Fruit fly (Drosophila melanogaster): ENCODE results near the gene gwl.
A peak's percentile ranks its signal among the peaks of the same experiment; 100 is the strongest.

The gwl gene

DNA sequence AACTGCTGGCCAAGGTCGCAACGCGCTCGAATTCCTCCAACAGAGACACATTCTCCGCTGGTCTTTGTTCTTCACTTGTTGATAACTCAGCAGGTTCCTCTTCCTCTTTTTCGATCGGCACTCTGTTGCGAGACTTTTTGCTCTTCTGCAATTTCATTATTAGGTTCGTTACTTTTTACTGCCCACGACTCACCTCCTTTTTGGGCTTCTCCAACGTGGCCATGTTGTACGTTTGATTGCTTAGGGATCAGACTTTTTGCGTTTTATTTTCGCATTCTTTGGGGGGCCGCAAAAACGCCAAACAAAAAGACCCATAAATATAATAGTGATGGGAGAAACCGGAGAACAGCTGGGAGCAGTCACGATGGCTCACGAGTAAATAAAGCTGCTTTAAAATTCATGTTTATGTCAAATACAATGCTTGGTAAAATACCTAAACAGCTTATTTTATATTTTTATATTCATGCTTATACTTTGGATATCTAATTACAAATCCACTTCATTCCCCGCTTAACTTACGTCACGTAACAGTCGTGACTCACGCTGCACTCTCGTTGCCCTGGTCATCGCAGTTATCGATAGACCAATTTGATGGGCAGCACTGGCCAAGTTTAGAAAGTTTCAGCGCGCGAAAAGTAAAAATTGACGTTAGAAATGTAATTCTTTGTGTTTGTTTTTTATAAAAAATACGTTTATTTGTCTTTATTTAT is 12.5 kb downstream of the gwl start, which contains the start of gene Epg5 (continued):
- peak; percentile 83 to 85 for TF ChIP-seq dpn (GFP tag; optimal IDR thresholded peaks at IDR 0.05)
- TF ChIP-seq CG30431 (GFP tag; optimal IDR thresholded peaks at IDR 0.05), result peak; percentile 30
- TF ChIP-seq Ets97D (GFP tag; optimal IDR thresholded peaks at IDR 0.05), result peak; percentile 76
- peak; percentile 47; the same call in 1 of the 2 replicates for TF ChIP-seq CG8765 (GFP tag; IDR thresholded peaks at IDR 0.05)
- TF ChIP-seq CG12769 (tag; optimal IDR thresholded peaks at IDR 0.05), result no peak
- peak; percentile 53 for TF ChIP-seq vvl (GFP tag; IDR thresholded peaks at IDR 0.05)
- TF ChIP-seq abd-A (tag; optimal IDR thresholded peaks at IDR 0.05), result no peak
- peak; percentile 78 for TF ChIP-seq YL-1 (GFP tag; optimal IDR thresholded peaks at IDR 0.05)
- TF ChIP-seq shn (GFP tag; optimal IDR thresholded peaks at IDR 0.05), result peak; percentile 71
- no peak for TF ChIP-seq bowl (GFP tag; IDR thresholded peaks at IDR 0.05)
- peak; percentile 58 for TF ChIP-seq trh (GFP tag; optimal IDR thresholded peaks at IDR 0.05)
- TF ChIP-seq CG2889 (GFP tag; IDR thresholded peaks at IDR 0.05), result 0 out of 3 replicates have a peak, but pooled peaks have one; percentile 18
- no peak for TF ChIP-seq pita (GFP tag; optimal IDR thresholded peaks at IDR 0.05)
- peak; percentile 69 for TF ChIP-seq tgo (GFP tag; IDR thresholded peaks at IDR 0.05)
- TF ChIP-seq CG1647 (GFP tag; optimal IDR thresholded peaks at IDR 0.05), result peak; percentile 77
- peak; percentile 65; the same call in 1 of the 2 replicates for TF ChIP-seq ham (GFP tag; IDR thresholded peaks at IDR 0.05)
- peak; percentile 96 for TF ChIP-seq Abd-B (GFP tag; optimal IDR thresholded peaks at IDR 0.05)
- peak; percentile 100 for TF ChIP-seq Dll (GFP tag; IDR thresholded peaks at IDR 0.05; ENCODE audit: partially characterized antibody)
- TF ChIP-seq Mrtf (GFP tag; IDR thresholded peaks at IDR 0.05), result peak; percentile 59; the same call in 2 of the 3 replicates
- peak; percentile 43 for TF ChIP-seq CG9876 (GFP tag; optimal IDR thresholded peaks at IDR 0.05)
- peak; percentile 40 for TF ChIP-seq CG7987 (GFP tag; optimal IDR thresholded peaks at IDR 0.05)
- TF ChIP-seq ken (GFP tag; IDR thresholded peaks at IDR 0.05), result peak; percentile 62; the same call in 1 of the 3 replicates
- no peak for TF ChIP-seq CG1529 (GFP tag; optimal IDR thresholded peaks at IDR 0.05)
- peak; percentile 64 for TF ChIP-seq ab (GFP tag; optimal IDR thresholded peaks at IDR 0.05)
- peak; percentile 81 for TF ChIP-seq dysf (GFP tag; IDR thresholded peaks at IDR 0.05)
- peak; percentile 81 for TF ChIP-seq CG32532 (GFP tag; IDR thresholded peaks at IDR 0.05)
- peak; percentile 95 for TF ChIP-seq sens (GFP tag)
- peak; percentile 85 for TF ChIP-seq pzg (GFP tag; optimal IDR thresholded peaks at IDR 0.05)
- TF ChIP-seq CG7372 (GFP tag; IDR thresholded peaks at IDR 0.05), result peak; percentile 71
- no peak for TF ChIP-seq sima (GFP tag; optimal IDR thresholded peaks at IDR 0.05)
- peak; percentile 85 for TF ChIP-seq tna (GFP tag; IDR thresholded peaks at IDR 0.05; ENCODE audit: partially characterized antibody)
- peak; percentile 19 for TF ChIP-seq Ravus (GFP tag; IDR thresholded peaks at IDR 0.05)
- no peak for TF ChIP-seq CG15601 (tag; optimal IDR thresholded peaks at IDR 0.05)
- 0 out of 2 replicates have a peak, but pooled peaks have one; percentile 33 for TF ChIP-seq Awh (GFP tag; IDR thresholded peaks at IDR 0.05)
- peak; percentile 83; the same call in 3 of the 4 replicates for TF ChIP-seq Gug (GFP tag; IDR thresholded peaks at IDR 0.05)
- no peak for TF ChIP-seq CG7271 (tag; optimal IDR thresholded peaks at IDR 0.05)
- no peak for TF ChIP-seq Mes4 (GFP tag; optimal IDR thresholded peaks at IDR 0.05)
- TF ChIP-seq ro (GFP tag; IDR thresholded peaks at IDR 0.05), result no peak
- no peak for TF ChIP-seq CG4360 (GFP tag; IDR thresholded peaks at IDR 0.05)
- peak; percentile 80 for TF ChIP-seq Hsf (GFP tag; optimal IDR thresholded peaks at IDR 0.05)
- no peak for TF ChIP-seq Dfd (GFP tag; optimal IDR thresholded peaks at IDR 0.05)
- no peak for TF ChIP-seq D (optimal IDR thresholded peaks at IDR 0.05)
- TF ChIP-seq D (GFP tag; optimal IDR thresholded peaks at IDR 0.05), result no peak
- peak; percentile 63 for TF ChIP-seq CG4404 (GFP tag; IDR thresholded peaks at IDR 0.05)
- peak; percentile 71 for TF ChIP-seq Mad (GFP tag; optimal IDR thresholded peaks at IDR 0.05)
- peak; percentile 47 for TF ChIP-seq CG2116 (GFP tag; optimal IDR thresholded peaks at IDR 0.05)
- TF ChIP-seq pnt (GFP tag; optimal IDR thresholded peaks at IDR 0.05), result peak; percentile 69
- no peak for TF ChIP-seq Dip2 (GFP tag; IDR thresholded peaks at IDR 0.05)
- peak; percentile 90 for TF ChIP-seq CG2120 (GFP tag; optimal IDR thresholded peaks at IDR 0.05)
- peak; percentile 98 for TF ChIP-seq CG16813 (GFP tag; IDR thresholded peaks at IDR 0.05; ENCODE audit: partially characterized antibody)
- TF ChIP-seq sens-2 (GFP tag; IDR thresholded peaks at IDR 0.05), result no peak
